Fruit fly (Drosophila melanogaster) whole organism, wandering third instar larva: Measurements from ENCODE around the gene CG9525.
A peak's percentile ranks its signal among the peaks of the same experiment; 100 is the strongest.

Experiments
- Abd-B ChIP-seq: fragments of >200 bp; optimal IDR thresholded peaks from 2 replicates; lab custom pipeline; 2017; ENCODE audit warnings: missing biosample characterization, missing genetic modification characterization
- CG32264 ChIP-seq: fragments of 200-800 bp; sonication (Bioruptor generic); optimal IDR thresholded peaks from 2 replicates; lab custom pipeline; 2016; ENCODE audit warnings: missing biosample characterization, missing genetic modification characterization
- CG9705 ChIP-seq: fragments of 200-800 bp; sonication (Bioruptor generic); optimal IDR thresholded peaks from 2 replicates; lab custom pipeline; 2018; ENCODE audit warnings: missing biosample characterization, mild to moderate bottlenecking, missing genetic modification characterization
- CrebA ChIP-seq: fragments of 200-800 bp; sonication (Bioruptor generic); optimal IDR thresholded peaks from 2 replicates; lab custom pipeline; 2016; ENCODE audit warnings: missing biosample characterization, mild to moderate bottlenecking, missing genetic modification characterization, borderline replicate concordance
- Dfd ChIP-seq: fragments of >200 bp; optimal IDR thresholded peaks from 2 replicates; lab custom pipeline; 2017; ENCODE audit warnings: missing biosample characterization, missing genetic modification characterization
- GATAd ChIP-seq: sonication (Bioruptor generic); optimal IDR thresholded peaks from 2 replicates; lab custom pipeline; 2016; ENCODE audit warnings: missing biosample characterization, missing genetic modification characterization
- HLH106 ChIP-seq: fragments of 200-800 bp; optimal IDR thresholded peaks from 3 replicates; lab custom pipeline; 2019; ENCODE audit warnings: missing biosample characterization, mild to moderate bottlenecking, missing genetic modification characterization, moderate library complexity
- Hnf4 ChIP-seq: fragments of 200-800 bp; sonication (Bioruptor generic); optimal IDR thresholded peaks from 2 replicates; lab custom pipeline; 2016; ENCODE audit warnings: missing biosample characterization, mild to moderate bottlenecking, missing genetic modification characterization
- Hr78 ChIP-seq: fragments of >200 bp; optimal IDR thresholded peaks from 2 replicates; lab custom pipeline; 2017; ENCODE audit warnings: missing biosample characterization, missing genetic modification characterization
- Hr83 ChIP-seq: fragments of 200-300 bp; sonication (Bioruptor generic); optimal IDR thresholded peaks from 2 replicates; lab custom pipeline; 2016; ENCODE audit warnings: missing biosample characterization, mild to moderate bottlenecking, missing genetic modification characterization, moderate library complexity; ENCODE audit not compliant: poor library complexity, severe bottlenecking
- Jra ChIP-seq: sonication (Bioruptor generic); optimal IDR thresholded peaks from 2 replicates; lab custom pipeline; 2016; ENCODE audit warnings: missing biosample characterization, missing genetic modification characterization
- Mio ChIP-seq: sonication (Bioruptor generic); optimal IDR thresholded peaks from 2 replicates; lab custom pipeline; 2016; ENCODE audit warnings: missing biosample characterization, missing genetic modification characterization
- Myc ChIP-seq: fragments of >200 bp; optimal IDR thresholded peaks from 2 replicates; lab custom pipeline; 2017
- OdsH ChIP-seq: fragments of 200-800 bp; sonication (Bioruptor generic); optimal IDR thresholded peaks from 2 replicates; lab custom pipeline; 2016; ENCODE audit warnings: missing biosample characterization, mild to moderate bottlenecking, missing genetic modification characterization
- Rel ChIP-seq, 2 experiments: fragments of 200-800 bp; sonication (Bioruptor generic) in 1 of 2; optimal IDR thresholded peaks; 2 replicates in 1 of 2; 3 replicates in 1 of 2; lab custom pipeline; 2016 to 2019; ENCODE audit warnings: mild to moderate bottlenecking in 2 of 2, missing biosample characterization in 2 of 2, missing genetic modification characterization in 2 of 2, moderate library complexity in 1 of 2
- Sp1 ChIP-seq: fragments of 200-800 bp; sonication (Bioruptor generic); optimal IDR thresholded peaks from 3 replicates; lab custom pipeline; 2019; ENCODE audit warnings: missing biosample characterization, mild to moderate bottlenecking, missing genetic modification characterization, moderate library complexity
- Vsx2 ChIP-seq: fragments of 200-300, 225-300 bp; sonication (Bioruptor generic); optimal IDR thresholded peaks from 2 replicates; lab custom pipeline; 2018; ENCODE audit warnings: missing biosample characterization, missing genetic modification characterization; ENCODE audit not compliant: partially characterized antibody
- br ChIP-seq: fragments of 200-800 bp; sonication (Bioruptor generic); optimal IDR thresholded peaks from 2 replicates; lab custom pipeline; 2016; ENCODE audit warnings: missing biosample characterization, missing genetic modification characterization
- brk ChIP-seq: fragments of 200-800 bp; sonication (Bioruptor generic); optimal IDR thresholded peaks from 2 replicates; lab custom pipeline; 2016; ENCODE audit warnings: missing biosample characterization, mild to moderate bottlenecking, missing genetic modification characterization
- dl ChIP-seq, 2 experiments: fragments of 175-275, 200-275 bp in 1 of 2; fragments of 200-275 bp in 1 of 2; sonication (Bioruptor generic); optimal IDR thresholded peaks; lab custom pipeline; 2018; ENCODE audit warnings: mild to moderate bottlenecking in 2 of 2, missing biosample characterization in 2 of 2, missing genetic modification characterization in 2 of 2, moderate library complexity in 2 of 2; ENCODE audit not compliant: partially characterized antibody in 2 of 2, insufficient read depth in 1 of 2
- dmrt93B ChIP-seq: fragments of 200-800 bp; sonication (Bioruptor generic); optimal IDR thresholded peaks from 2 replicates; lab custom pipeline; 2018; ENCODE audit warnings: missing biosample characterization, mild to moderate bottlenecking, missing genetic modification characterization
- dsf ChIP-seq: sonication (Bioruptor generic); optimal IDR thresholded peaks from 2 replicates; lab custom pipeline; 2016; ENCODE audit warnings: missing biosample characterization, missing genetic modification characterization, borderline replicate concordance
- ey ChIP-seq: fragments of 200-800 bp; sonication (Bioruptor generic); optimal IDR thresholded peaks from 2 replicates; lab custom pipeline; 2016; ENCODE audit warnings: missing biosample characterization, missing genetic modification characterization
- foxo ChIP-seq, 2 experiments: fragments of 200-800 bp; sonication (Bioruptor generic); optimal IDR thresholded peaks; 2 replicates in 1 of 2; 3 replicates in 1 of 2; lab custom pipeline; 2016 to 2017; ENCODE audit warnings: missing biosample characterization in 2 of 2, missing genetic modification characterization in 2 of 2
- fru ChIP-seq: fragments of 200-800 bp; sonication (Bioruptor generic); optimal IDR thresholded peaks from 3 replicates; lab custom pipeline; 2016; ENCODE audit warnings: missing biosample characterization, mild to moderate bottlenecking, missing genetic modification characterization
- h ChIP-seq: fragments of 200-800 bp; sonication (Bioruptor generic); optimal IDR thresholded peaks from 3 replicates; lab custom pipeline; 2016; ENCODE audit warnings: missing biosample characterization, mild to moderate bottlenecking, missing genetic modification characterization
- jim ChIP-seq: fragments of 175-275, 200-325 bp; sonication (Bioruptor generic); optimal IDR thresholded peaks from 2 replicates; lab custom pipeline; 2016; ENCODE audit warnings: missing biosample characterization, mild to moderate bottlenecking, missing genetic modification characterization
- lola ChIP-seq: fragments of >200 bp; optimal IDR thresholded peaks from 2 replicates; lab custom pipeline; 2017; ENCODE audit warnings: missing biosample characterization, missing genetic modification characterization
- pan ChIP-seq: fragments of >200 bp; optimal IDR thresholded peaks from 2 replicates; lab custom pipeline; 2017
- psq ChIP-seq: fragments of 200-800 bp; sonication (Bioruptor generic); optimal IDR thresholded peaks from 3 replicates; lab custom pipeline; 2017; ENCODE audit warnings: missing biosample characterization, mild to moderate bottlenecking, missing genetic modification characterization, moderate library complexity
- rgr ChIP-seq: fragments of 200-800 bp; sonication (Bioruptor generic); optimal IDR thresholded peaks from 3 replicates; lab custom pipeline; 2016; ENCODE audit warnings: missing biosample characterization, mild to moderate bottlenecking, missing genetic modification characterization
- sage ChIP-seq: fragments of 200-800 bp; sonication (Bioruptor generic); optimal IDR thresholded peaks from 2 replicates; lab custom pipeline; 2016; ENCODE audit warnings: missing biosample characterization, mild to moderate bottlenecking, missing genetic modification characterization
- sv ChIP-seq: fragments of 200-800 bp; sonication (Bioruptor generic); optimal IDR thresholded peaks from 3 replicates; lab custom pipeline; 2016; ENCODE audit warnings: missing biosample characterization, missing genetic modification characterization
- tai ChIP-seq: sonication (Bioruptor generic); optimal IDR thresholded peaks from 2 replicates; lab custom pipeline; 2016; ENCODE audit warnings: missing biosample characterization, missing genetic modification characterization
- usp ChIP-seq: fragments of >200 bp; optimal IDR thresholded peaks from 2 replicates; lab custom pipeline; 2017; ENCODE audit warnings: missing biosample characterization, missing genetic modification characterization
- woc ChIP-seq: sonication (Bioruptor generic); optimal IDR thresholded peaks from 2 replicates; lab custom pipeline; 2016; ENCODE audit warnings: missing biosample characterization, mild to moderate bottlenecking, missing genetic modification characterization

The CG9525 gene

dm6 chr2L:8949919-8950722, 12.0 kb downstream of the CG9525 start (continued):
- TF ChIP-seq foxo (GFP tag; optimal IDR thresholded peaks at IDR 0.05; lab: Kevin White, UChicago) (peak in 1 of 2 experiments; percentile 71), OdsH (GFP tag; lab: Kevin White, UChicago) (peak; percentile 56), Mio (GFP tag; lab: Kevin White, UChicago) (no peak)

- TF ChIP-seq CrebA (GFP tag; lab: Kevin White, UChicago) = no peak
- TF ChIP-seq tai (GFP tag; lab: Kevin White, UChicago) = no peak
- no peak for TF ChIP-seq dmrt93B (GFP tag; lab: Kevin White, UChicago)
- no peak for TF ChIP-seq h
These were observed 13.5 kb downstream of the CG9525 start for dm6 chr2L:8948650-8949049.

- TF ChIP-seq dl (GFP tag; optimal IDR thresholded peaks at IDR 0.05; lab: Kevin White, UChicago; ENCODE audit: insufficient read depth in 1 of 2, partially characterized antibody in 2 of 2) = no peak
- no peak for TF ChIP-seq rgr (GFP tag; lab: Kevin White, UChicago)
- TF ChIP-seq usp (GFP tag; lab: Kevin White, UChicago) = no peak
- no peak for TF ChIP-seq psq (GFP tag; lab: Kevin White, UChicago)
- no peak for TF ChIP-seq br (GFP tag; lab: Kevin White, UChicago)
- no peak for TF ChIP-seq pan (lab: Kevin White, UChicago)
- TF ChIP-seq, all 38 proteins: peak for 0
These were observed 14.2 kb downstream of the CG9525 start for dm6 chr2L:8947989-8948388.

- TF ChIP-seq h (no peak), woc (GFP tag; lab: Kevin White, UChicago) (no peak), CG32264 (GFP tag; lab: Kevin White, UChicago) (no peak), CrebA (GFP tag; lab: Kevin White, UChicago) (no peak), Dfd (GFP tag; lab: Kevin White, UChicago) (no peak), Hnf4 (GFP tag; lab: Kevin White, UChicago) (no peak), Hr83 (GFP tag; lab: Kevin White, UChicago) (no peak), dmrt93B (GFP tag; lab: Kevin White, UChicago) (no peak), Rel (GFP tag; optimal IDR thresholded peaks at IDR 0.05; lab: Kevin White, UChicago) (no peak), Rel (tag; optimal IDR thresholded peaks at IDR 0.05; lab: Kevin White, UChicago) (no peak), foxo (GFP tag; optimal IDR thresholded peaks at IDR 0.05; lab: Kevin White, UChicago) (no peak), lola (GFP tag; lab: Kevin White, UChicago) (no peak), dsf (GFP tag; lab: Kevin White, UChicago) (no peak), ey (GFP tag; lab: Kevin White, UChicago) (no peak), usp (GFP tag; lab: Kevin White, UChicago) (no peak)
These were observed 15.3 kb downstream of the CG9525 start, which contains the start of gene CG46397 for dm6 chr2L:8946718-8947316. Gene CG46397 (plus strand): TSS chr2L:8947266.

- no peak for TF ChIP-seq Jra (GFP tag; lab: Kevin White, UChicago)
- no peak for TF ChIP-seq jim
- TF ChIP-seq CG32264 (GFP tag; lab: Kevin White, UChicago) = no peak
- TF ChIP-seq rgr (GFP tag; lab: Kevin White, UChicago) = no peak
- TF ChIP-seq Abd-B (GFP tag; lab: Kevin White, UChicago) = no peak
- TF ChIP-seq brk (GFP tag; lab: Kevin White, UChicago) = peak; percentile 61
- no peak for TF ChIP-seq OdsH (GFP tag; lab: Kevin White, UChicago)
- peak; percentile 15 for TF ChIP-seq sage (GFP tag; lab: Kevin White, UChicago)
- TF ChIP-seq fru (GFP tag; lab: Kevin White, UChicago) = no peak
- TF ChIP-seq dsf (GFP tag; lab: Kevin White, UChicago) = no peak
- TF ChIP-seq psq (GFP tag; lab: Kevin White, UChicago) = no peak
- no peak for TF ChIP-seq h
- TF ChIP-seq GATAd (GFP tag; lab: Kevin White, UChicago) = no peak
- TF ChIP-seq Mio (GFP tag; lab: Kevin White, UChicago) = no peak
- TF ChIP-seq Hnf4 (GFP tag; lab: Kevin White, UChicago) = peak; percentile 1
- no peak for TF ChIP-seq sv (GFP tag; lab: Kevin White, UChicago)
- TF ChIP-seq woc (GFP tag; lab: Kevin White, UChicago) = no peak
- TF ChIP-seq Myc (lab: Kevin White, UChicago) = no peak
- TF ChIP-seq Hr78 (GFP tag; lab: Kevin White, UChicago) = no peak
- no peak for TF ChIP-seq tai (GFP tag; lab: Kevin White, UChicago)
- no peak for TF ChIP-seq br (GFP tag; lab: Kevin White, UChicago)
- no peak for TF ChIP-seq HLH106
- no peak for TF ChIP-seq lola (GFP tag; lab: Kevin White, UChicago)
- TF ChIP-seq Vsx2 (GFP tag; lab: Kevin White, UChicago) = no peak
- TF ChIP-seq CrebA (GFP tag; lab: Kevin White, UChicago) = no peak
- no peak for TF ChIP-seq usp (GFP tag; lab: Kevin White, UChicago)
- TF ChIP-seq Rel (GFP tag; optimal IDR thresholded peaks at IDR 0.05; lab: Kevin White, UChicago) = no peak
- TF ChIP-seq Rel (tag; optimal IDR thresholded peaks at IDR 0.05; lab: Kevin White, UChicago) = peak; percentile 7
- TF ChIP-seq Sp1 (GFP tag; lab: Kevin White, UChicago) = no peak
- no peak for TF ChIP-seq foxo (GFP tag; optimal IDR thresholded peaks at IDR 0.05; lab: Kevin White, UChicago)
- no peak for TF ChIP-seq CG9705 (GFP tag; lab: Kevin White, UChicago)
- no peak for TF ChIP-seq pan (lab: Kevin White, UChicago)
These were observed 19.0 kb downstream of the CG9525 start, which contains the start of gene CG9515 for dm6 chr2L:8943110-8943509. Gene CG9515 (minus strand): TSS chr2L:8943257.
